Worm (Caenorhabditis elegans): ENCODE measurements around the gene col-165.

The col-165 gene

ce11 chrX:4388834-4389409 lies 35.5 kb downstream of the col-165 start, which contains the start of gene dpy-23:
Gene dpy-23 (plus strand): TSS chrX:4389359.
- TF ChIP-seq aly-2 (tag; optimal IDR thresholded peaks at IDR 0.05), result peak; percentile 57
- TF ChIP-seq hlh-17 (GFP tag; optimal IDR thresholded peaks at IDR 0.05; ENCODE audit: borderline replicate concordance), result no peak
- TF ChIP-seq snpc-4 (tag; optimal IDR thresholded peaks at IDR 0.05), result peak; percentile 40
- no peak for TF ChIP-seq ceh-90 (tag; optimal IDR thresholded peaks at IDR 0.05)
- peak; percentile 64; the same call in 1 of the 2 replicates for TF ChIP-seq mab-9 (GFP tag; IDR thresholded peaks at IDR 0.05)
- peak; percentile 91 for TF ChIP-seq fos-1 (tag; optimal IDR thresholded peaks at IDR 0.05)
- TF ChIP-seq C34B4.2 (tag; optimal IDR thresholded peaks at IDR 0.05), result no peak
- peak; percentile 84 for TF ChIP-seq lin-35 (GFP tag; optimal IDR thresholded peaks at IDR 0.05)
- TF ChIP-seq pqm-1 (tag; optimal IDR thresholded peaks at IDR 0.05), result no peak
- TF ChIP-seq ets-5 (GFP tag; IDR thresholded peaks at IDR 0.05), result no peak
- TF ChIP-seq dpl-1 (GFP tag; optimal IDR thresholded peaks at IDR 0.05), result peak; percentile 57 to 63 (median 61)
- TF ChIP-seq unc-98 (GFP tag; IDR thresholded peaks at IDR 0.05), result peak; percentile 56
- peak; percentile 66 for TF ChIP-seq hpl-2 (GFP tag; optimal IDR thresholded peaks at IDR 0.05)
- TF ChIP-seq ztf-4 (tag; optimal IDR thresholded peaks at IDR 0.05), result peak; percentile 94
- peak; percentile 88 for TF ChIP-seq ceh-8 (GFP tag; optimal IDR thresholded peaks at IDR 0.05)
- peak; percentile 98 for TF ChIP-seq nhr-71 (tag; optimal IDR thresholded peaks at IDR 0.05)
- peak; percentile 67 for TF ChIP-seq vab-15 (tag; optimal IDR thresholded peaks at IDR 0.05)
- TF ChIP-seq ceh-82 (tag; optimal IDR thresholded peaks at IDR 0.05), result peak; percentile 51 to 97 (median 93)
- peak; percentile 99 for TF ChIP-seq lin-14 (GFP tag; optimal IDR thresholded peaks at IDR 0.05)
- TF ChIP-seq lir-3 (tag; optimal IDR thresholded peaks at IDR 0.05; ENCODE audit: poor library complexity), result peak; percentile 84
- peak; percentile 92 for TF ChIP-seq nhr-19 (GFP tag; conservative IDR thresholded peaks at IDR 0.05)
- TF ChIP-seq fkh-10 (GFP tag; optimal IDR thresholded peaks at IDR 0.05), result peak; percentile 97
- peak; percentile 87 for TF ChIP-seq nhr-11 (tag; optimal IDR thresholded peaks at IDR 0.05)
- TF ChIP-seq mef-2 (tag; optimal IDR thresholded peaks at IDR 0.05), result peak; percentile 61
- TF ChIP-seq Y116A8C.19 (tag; optimal IDR thresholded peaks at IDR 0.05; ENCODE audit: borderline replicate concordance), result no peak
- peak; percentile 8 for TF ChIP-seq C04F5.9 (tag; optimal IDR thresholded peaks at IDR 0.05)
- peak; percentile 94 for TF ChIP-seq unc-86 (tag; optimal IDR thresholded peaks at IDR 0.05)
- peak; percentile 66; the same call in 1 of the 2 replicates for TF ChIP-seq ceh-88 (GFP tag; IDR thresholded peaks at IDR 0.05)
- TF ChIP-seq dsc-1 (tag; optimal IDR thresholded peaks at IDR 0.05), result peak; percentile 91
- TF ChIP-seq elt-3 (tag; optimal IDR thresholded peaks at IDR 0.05), result peak in 4 of 6 experiments; percentile 6 to 72 (median 66)
- TF ChIP-seq lin-15B (tag; optimal IDR thresholded peaks at IDR 0.05), result peak; percentile 38
- TF ChIP-seq nhr-85 (tag), result peak; percentile 98
- TF ChIP-seq rnt-1 (tag; optimal IDR thresholded peaks at IDR 0.05), result peak; percentile 91
- TF ChIP-seq ces-1 (GFP tag; optimal IDR thresholded peaks at IDR 0.05), result peak; percentile 66
- peak; percentile 71 for TF ChIP-seq C16A3.4 (tag; optimal IDR thresholded peaks at IDR 0.05)
- peak; percentile 39 for TF ChIP-seq F16B12.6 (tag; optimal IDR thresholded peaks at IDR 0.05)
- no peak for TF ChIP-seq nhr-84 (tag; optimal IDR thresholded peaks at IDR 0.05)
- TF ChIP-seq alr-1 (tag; optimal IDR thresholded peaks at IDR 0.05; ENCODE audit: borderline replicate concordance), result no peak
- TF ChIP-seq pax-3 (tag; optimal IDR thresholded peaks at IDR 0.05), result peak; percentile 73
- TF ChIP-seq lin-13 (GFP tag; optimal IDR thresholded peaks at IDR 0.05), result peak; percentile 94
- TF ChIP-seq nhr-90 (tag; optimal IDR thresholded peaks at IDR 0.05; ENCODE audit: poor library complexity), result peak; percentile 89
- TF ChIP-seq sup-37 (GFP tag; optimal IDR thresholded peaks at IDR 0.05), result peak; percentile 17
- peak; percentile 96 for TF ChIP-seq snu-23 (GFP tag; optimal IDR thresholded peaks at IDR 0.05)
- peak; percentile 94 for TF ChIP-seq nhr-47 (tag; optimal IDR thresholded peaks at IDR 0.05)
- TF ChIP-seq unc-30 (tag; optimal IDR thresholded peaks at IDR 0.05), result no peak
- peak; percentile 83 for TF ChIP-seq isw-1 (GFP tag; IDR thresholded peaks at IDR 0.05)
- peak; percentile 94 for TF ChIP-seq xbp-1 (tag; optimal IDR thresholded peaks at IDR 0.05)
- peak; percentile 96 for TF ChIP-seq swsn-7 (tag; optimal IDR thresholded peaks at IDR 0.05)
- no peak for TF ChIP-seq nhr-28 (tag; optimal IDR thresholded peaks at IDR 0.05)
- TF ChIP-seq fkh-8 (tag; optimal IDR thresholded peaks at IDR 0.05), result peak; percentile 98
- no peak for TF ChIP-seq hlh-4 (tag; optimal IDR thresholded peaks at IDR 0.05)
- TF ChIP-seq unc-62 (GFP tag; optimal IDR thresholded peaks at IDR 0.05), result no peak

Measured in whole organism, L1 larva.